Comparison of ENCODE assay signal across 3 fruit fly cellular contexts in the genomic region with DNA sequence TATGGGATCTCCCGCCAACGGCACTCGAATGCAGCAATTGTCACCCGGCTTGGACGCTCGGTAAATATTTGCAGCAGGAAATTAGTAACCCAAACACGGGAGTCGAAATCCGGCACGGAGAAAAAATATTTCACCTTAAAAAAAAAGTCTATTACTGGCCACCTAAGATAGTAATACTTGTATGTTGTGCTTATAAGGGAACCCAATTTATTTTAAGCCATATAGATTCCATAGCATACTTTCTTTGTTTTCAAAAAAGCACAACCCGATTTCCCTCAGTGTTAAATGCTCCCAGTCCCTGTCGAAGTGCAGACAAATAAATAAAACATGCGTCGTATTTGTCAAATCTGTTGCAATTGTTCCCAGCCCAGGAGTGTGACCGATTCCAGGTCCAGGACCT.
TF ChIP-seq lines count a peak whose summit lies in the region.

No protein-coding gene starts in this region.

- TF ChIP-seq CTCF in whole organism, embryonic (GFP tag; optimal IDR thresholded peaks at IDR 0.05; lab: Kevin White, UChicago), result no peak

TF ChIP-seq in whole organism, embryonic, 481 proteins besides CTCF, POLR2A, EP300 and RAD21 (continues in another document):
- TF ChIP-seq kay (GFP tag; optimal IDR thresholded peaks at IDR 0.05; lab: Kevin White, UChicago), result no peak
- TF ChIP-seq hth (optimal IDR thresholded peaks at IDR 0.05; lab: Kevin White, UChicago), result no peak
- TF ChIP-seq MTF-1 (GFP tag; optimal IDR thresholded peaks at IDR 0.05; lab: Kevin White, UChicago; ENCODE audit: borderline replicate concordance), result no peak
- TF ChIP-seq hbn (GFP tag; IDR thresholded peaks at IDR 0.05; lab: Robert Waterston, UW; ENCODE audit: partially characterized antibody), result no peak
- TF ChIP-seq Oaz (GFP tag; IDR thresholded peaks at IDR 0.05; lab: Robert Waterston, UW), result no peak
- no peak for TF ChIP-seq Stat92E (GFP tag; optimal IDR thresholded peaks at IDR 0.05; lab: Kevin White, UChicago)
- TF ChIP-seq sim (GFP tag; IDR thresholded peaks at IDR 0.05; lab: Robert Waterston, UW), result no peak
- TF ChIP-seq CG3407 (GFP tag; optimal IDR thresholded peaks at IDR 0.05; lab: Kevin White, UChicago), result no peak
- no peak for TF ChIP-seq shn (GFP tag; optimal IDR thresholded peaks at IDR 0.05; lab: Kevin White, UChicago)
- TF ChIP-seq Gug (GFP tag; IDR thresholded peaks at IDR 0.05; lab: Robert Waterston, UW), result 0 out of 4 replicates have a peak, but pooled peaks have one; percentile 7
- peak; percentile 65 for TF ChIP-seq CG10959 (GFP tag; IDR thresholded peaks at IDR 0.05; lab: Robert Waterston, UW)
- no peak for TF ChIP-seq sima (GFP tag; optimal IDR thresholded peaks at IDR 0.05; lab: Kevin White, UChicago)
- no peak for TF ChIP-seq Hr51 (GFP tag; optimal IDR thresholded peaks at IDR 0.05; lab: Kevin White, UChicago)
- no peak for TF ChIP-seq Drgx (GFP tag; IDR thresholded peaks at IDR 0.05; lab: Robert Waterston, UW)
- TF ChIP-seq CG32772 (GFP tag; IDR thresholded peaks at IDR 0.05; lab: Robert Waterston, UW), result no peak
- no peak for TF ChIP-seq fd3F (GFP tag; optimal IDR thresholded peaks at IDR 0.05; lab: Kevin White, UChicago)
- TF ChIP-seq NC2α (GFP tag; optimal IDR thresholded peaks at IDR 0.05; lab: Kevin White, UChicago), result no peak
- no peak for TF ChIP-seq scrt (GFP tag; optimal IDR thresholded peaks at IDR 0.05; lab: Kevin White, UChicago)
- TF ChIP-seq CG9932 (GFP tag; IDR thresholded peaks at IDR 0.05; lab: Robert Waterston, UW), result no peak
- no peak for TF ChIP-seq CG4707 (GFP tag; optimal IDR thresholded peaks at IDR 0.05; lab: Kevin White, UChicago)
- TF ChIP-seq mirr (GFP tag; optimal IDR thresholded peaks at IDR 0.05; lab: Kevin White, UChicago), result no peak
- no peak for TF ChIP-seq Ets97D (GFP tag; optimal IDR thresholded peaks at IDR 0.05; lab: Kevin White, UChicago)
- TF ChIP-seq lov (optimal IDR thresholded peaks at IDR 0.05; lab: Kevin White, UChicago), result no peak
- no peak for TF ChIP-seq lov (GFP tag; IDR thresholded peaks at IDR 0.05; lab: Robert Waterston, UW)
- TF ChIP-seq CG7963 (GFP tag; IDR thresholded peaks at IDR 0.05; lab: Robert Waterston, UW; ENCODE audit: partially characterized antibody), result no peak
- 0 out of 3 replicates have a peak, but pooled peaks have one; percentile 47 for TF ChIP-seq otp (GFP tag; IDR thresholded peaks at IDR 0.05; lab: Robert Waterston, UW)
- no peak for TF ChIP-seq ase (GFP tag; IDR thresholded peaks at IDR 0.05; lab: Robert Waterston, UW)
- TF ChIP-seq B-H2 (GFP tag; optimal IDR thresholded peaks at IDR 0.05; lab: Kevin White, UChicago), result no peak
- TF ChIP-seq Atf6 (GFP tag; IDR thresholded peaks at IDR 0.05; lab: Robert Waterston, UW), result no peak

TF ChIP-seq in whole organism, prepupa, 60 proteins besides CTCF, POLR2A, EP300 and RAD21:
- TF ChIP-seq net (GFP tag; optimal IDR thresholded peaks at IDR 0.05; lab: Kevin White, UChicago), result no peak
- TF ChIP-seq topi (GFP tag; optimal IDR thresholded peaks at IDR 0.05; lab: Kevin White, UChicago), result peak; percentile 27
- peak; percentile 72 for TF ChIP-seq svp (GFP tag; lab: Kevin White, UChicago)
- no peak for TF ChIP-seq achi (GFP tag; optimal IDR thresholded peaks at IDR 0.05; lab: Kevin White, UChicago)
- peak; percentile 7 for TF ChIP-seq CG6792 (GFP tag; optimal IDR thresholded peaks at IDR 0.05; lab: Kevin White, UChicago)
- TF ChIP-seq lz (GFP tag; optimal IDR thresholded peaks at IDR 0.05; lab: Kevin White, UChicago), result peak; percentile 2
- TF ChIP-seq fkh (GFP tag; optimal IDR thresholded peaks at IDR 0.05; lab: Kevin White, UChicago), result peak; percentile 26
- no peak for TF ChIP-seq Sox15 (GFP tag; optimal IDR thresholded peaks at IDR 0.05; lab: Kevin White, UChicago)

TF ChIP-seq in whole organism, wandering third instar larva, 38 proteins besides CTCF, POLR2A, EP300 and RAD21:
- TF ChIP-seq woc (GFP tag; optimal IDR thresholded peaks at IDR 0.05; lab: Kevin White, UChicago) (no peak), usp (GFP tag; optimal IDR thresholded peaks at IDR 0.05; lab: Kevin White, UChicago) (no peak), Hr83 (GFP tag; optimal IDR thresholded peaks at IDR 0.05; lab: Kevin White, UChicago; ENCODE audit: poor library complexity, severe bottlenecking) (no peak), N (GFP tag; optimal IDR thresholded peaks at IDR 0.05; lab: Kevin White, UChicago) (no peak), Abd-B (GFP tag; optimal IDR thresholded peaks at IDR 0.05; lab: Kevin White, UChicago) (no peak), jim (GFP tag; optimal IDR thresholded peaks at IDR 0.05; lab: Kevin White, UChicago) (no peak), OdsH (GFP tag; optimal IDR thresholded peaks at IDR 0.05; lab: Kevin White, UChicago) (peak; percentile 27), pan (optimal IDR thresholded peaks at IDR 0.05; lab: Kevin White, UChicago) (no peak), Vsx2 (GFP tag; optimal IDR thresholded peaks at IDR 0.05; lab: Kevin White, UChicago; ENCODE audit: partially characterized antibody) (no peak), h (GFP tag; optimal IDR thresholded peaks at IDR 0.05; lab: Kevin White, UChicago) (peak; percentile 24), Dfd (GFP tag; optimal IDR thresholded peaks at IDR 0.05; lab: Kevin White, UChicago) (no peak), br (GFP tag; optimal IDR thresholded peaks at IDR 0.05; lab: Kevin White, UChicago) (no peak), Jra (GFP tag; optimal IDR thresholded peaks at IDR 0.05; lab: Kevin White, UChicago) (no peak), Dif (GFP tag; optimal IDR thresholded peaks at IDR 0.05; lab: Kevin White, UChicago; ENCODE audit: partially characterized antibody) (no peak), Mio (GFP tag; optimal IDR thresholded peaks at IDR 0.05; lab: Kevin White, UChicago) (no peak), dl (GFP tag; optimal IDR thresholded peaks at IDR 0.05; lab: Kevin White, UChicago; ENCODE audit: insufficient read depth in 1 of 2, partially characterized antibody in 2 of 2) (no peak), Rel (GFP tag; optimal IDR thresholded peaks at IDR 0.05; lab: Kevin White, UChicago) (no peak), Rel (tag; optimal IDR thresholded peaks at IDR 0.05; lab: Kevin White, UChicago) (no peak), GATAd (GFP tag; optimal IDR thresholded peaks at IDR 0.05; lab: Kevin White, UChicago) (no peak), sage (GFP tag; optimal IDR thresholded peaks at IDR 0.05; lab: Kevin White, UChicago) (no peak), foxo (GFP tag; optimal IDR thresholded peaks at IDR 0.05; lab: Kevin White, UChicago) (peak in 1 of 2 experiments; percentile 38), ey (GFP tag; optimal IDR thresholded peaks at IDR 0.05; lab: Kevin White, UChicago) (peak; percentile 10), dsf (GFP tag; optimal IDR thresholded peaks at IDR 0.05; lab: Kevin White, UChicago; ENCODE audit: borderline replicate concordance) (no peak), lola (GFP tag; optimal IDR thresholded peaks at IDR 0.05; lab: Kevin White, UChicago) (no peak), Sp1 (GFP tag; optimal IDR thresholded peaks at IDR 0.05; lab: Kevin White, UChicago) (peak; percentile 11), HLH106 (tag; optimal IDR thresholded peaks at IDR 0.05; lab: Kevin White, UChicago) (peak; percentile 11), tai (GFP tag; optimal IDR thresholded peaks at IDR 0.05; lab: Kevin White, UChicago) (no peak), CG32264 (GFP tag; optimal IDR thresholded peaks at IDR 0.05; lab: Kevin White, UChicago) (no peak), Myc (optimal IDR thresholded peaks at IDR 0.05; lab: Kevin White, UChicago) (no peak), Hr78 (GFP tag; optimal IDR thresholded peaks at IDR 0.05; lab: Kevin White, UChicago) (no peak), dmrt93B (GFP tag; optimal IDR thresholded peaks at IDR 0.05; lab: Kevin White, UChicago) (no peak), fru (GFP tag; optimal IDR thresholded peaks at IDR 0.05; lab: Kevin White, UChicago) (peak; percentile 27), brk (GFP tag; optimal IDR thresholded peaks at IDR 0.05; lab: Kevin White, UChicago) (no peak), Hnf4 (GFP tag; optimal IDR thresholded peaks at IDR 0.05; lab: Kevin White, UChicago) (no peak), psq (GFP tag; optimal IDR thresholded peaks at IDR 0.05; lab: Kevin White, UChicago) (no peak), sv (GFP tag; optimal IDR thresholded peaks at IDR 0.05; lab: Kevin White, UChicago) (no peak), CrebA (GFP tag; optimal IDR thresholded peaks at IDR 0.05; lab: Kevin White, UChicago; ENCODE audit: borderline replicate concordance) (no peak), CG9705 (GFP tag; optimal IDR thresholded peaks at IDR 0.05; lab: Kevin White, UChicago) (no peak), rgr (GFP tag; optimal IDR thresholded peaks at IDR 0.05; lab: Kevin White, UChicago) (no peak)
